Fruit fly (Drosophila melanogaster) Kc167 (cell line): ENCODE data around the gene Efhc1.1.

Source experiments
- Myc ChIP-seq: fragments of >200 bp; optimal IDR thresholded peaks from 2 replicates; lab custom pipeline; 2017; ENCODE audit warnings: missing external identifiers
- Sin3A ChIP-seq: fragments of >200 bp; optimal IDR thresholded peaks from 2 replicates; lab custom pipeline; 2018; ENCODE audit warnings: missing external identifiers
- h ChIP-seq: fragments of >200 bp; optimal IDR thresholded peaks from 3 replicates; lab custom pipeline; 2018; ENCODE audit warnings: missing external identifiers
- insv ChIP-seq: fragments of >200 bp; optimal IDR thresholded peaks from 3 replicates; lab custom pipeline; 2018; ENCODE audit warnings: missing external identifiers
- psq ChIP-seq: fragments of >200 bp; optimal IDR thresholded peaks from 2 replicates; lab custom pipeline; 2017; ENCODE audit warnings: missing external identifiers
- ttk ChIP-seq: sonication (Bioruptor generic); optimal IDR thresholded peaks from 2 replicates; lab custom pipeline; 2017; ENCODE audit warnings: missing external identifiers

The Efhc1.1 gene

DNA sequence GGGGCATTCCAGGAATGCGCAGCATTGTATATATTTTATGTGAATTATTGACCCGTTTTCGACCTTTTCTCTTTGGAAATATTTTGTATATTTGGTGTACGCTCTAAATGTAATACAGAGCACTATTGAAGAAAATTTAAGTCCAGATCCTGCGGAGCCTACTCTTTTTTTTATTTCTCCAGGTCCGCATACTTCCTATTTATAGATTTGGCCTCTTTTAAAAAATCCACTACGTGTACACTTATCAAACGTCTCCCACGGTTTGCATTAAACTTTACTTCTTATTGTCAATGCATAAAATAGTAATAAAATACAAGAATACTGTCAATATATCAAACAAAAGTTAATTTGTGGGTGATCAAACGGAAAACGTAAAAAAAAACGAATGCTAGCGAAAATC lies at the start of gene Efhc1.1:
Efhc1.1 (minus strand) TSS at position 101 of the 400 bp plus-strand sequence.
- TF ChIP-seq h (no peak), Sin3A (lab: Kevin White, UChicago) (no peak), ttk (lab: Kevin White, UChicago) (no peak), psq (lab: Kevin White, UChicago) (no peak), Myc (lab: Kevin White, UChicago) (no peak), insv (lab: Kevin White, UChicago) (no peak)

DNA sequence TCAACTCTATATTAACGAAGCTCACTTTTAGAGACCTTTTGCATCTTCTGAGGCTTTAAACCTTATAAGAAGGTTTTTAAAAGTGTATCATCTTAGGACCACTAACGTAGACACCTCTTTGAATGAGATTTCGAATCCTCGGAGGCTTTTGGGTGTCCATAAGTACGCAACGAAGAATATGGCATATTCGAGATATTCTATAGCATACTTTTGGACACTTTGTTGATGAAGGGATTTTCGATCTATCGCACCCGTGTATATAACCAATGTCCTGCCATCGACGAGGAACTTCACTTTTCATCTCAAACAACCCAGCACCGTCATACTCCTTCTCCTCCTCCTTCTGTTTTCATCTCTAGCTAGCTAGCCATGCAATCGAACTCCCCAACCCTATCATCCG lies 38.9 kb upstream of the Efhc1.1 start:
- TF ChIP-seq h, result no peak
- no peak for TF ChIP-seq ttk (lab: Kevin White, UChicago)
- no peak for TF ChIP-seq psq (lab: Kevin White, UChicago)
- TF ChIP-seq Sin3A (lab: Kevin White, UChicago), result no peak
- no peak for TF ChIP-seq Myc (lab: Kevin White, UChicago)
- TF ChIP-seq insv (lab: Kevin White, UChicago), result no peak

DNA sequence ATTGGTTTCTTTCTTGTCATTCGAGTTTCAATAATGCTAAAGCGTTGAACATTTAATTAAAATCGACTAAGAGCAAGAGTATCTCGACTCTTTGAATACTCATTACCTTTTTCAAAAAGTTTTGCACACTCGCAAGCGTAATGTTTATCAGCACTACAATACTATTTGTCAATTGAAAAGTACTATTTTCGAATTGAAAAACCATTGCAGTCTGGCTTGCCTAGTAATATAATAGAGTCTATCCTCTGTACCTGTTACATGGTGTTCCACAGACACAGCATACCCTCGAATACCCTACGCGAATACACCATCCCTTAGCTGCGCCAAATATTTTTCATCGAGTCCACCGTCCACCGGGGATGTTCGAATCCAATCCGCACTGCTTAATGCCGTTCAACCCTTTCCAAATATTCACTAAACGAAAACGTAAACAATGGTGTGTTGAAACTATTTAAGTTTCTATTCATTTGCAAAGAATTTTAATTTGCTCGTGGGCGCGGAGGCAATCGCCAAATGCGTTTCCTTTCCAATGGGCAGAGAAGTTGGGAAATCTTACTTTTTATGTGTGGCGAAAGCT lies 35.2 kb upstream of the Efhc1.1 start:
- TF ChIP-seq h (no peak), Myc (lab: Kevin White, UChicago) (no peak), insv (lab: Kevin White, UChicago) (no peak), psq (lab: Kevin White, UChicago) (no peak), ttk (lab: Kevin White, UChicago) (no peak), Sin3A (lab: Kevin White, UChicago) (no peak)

DNA sequence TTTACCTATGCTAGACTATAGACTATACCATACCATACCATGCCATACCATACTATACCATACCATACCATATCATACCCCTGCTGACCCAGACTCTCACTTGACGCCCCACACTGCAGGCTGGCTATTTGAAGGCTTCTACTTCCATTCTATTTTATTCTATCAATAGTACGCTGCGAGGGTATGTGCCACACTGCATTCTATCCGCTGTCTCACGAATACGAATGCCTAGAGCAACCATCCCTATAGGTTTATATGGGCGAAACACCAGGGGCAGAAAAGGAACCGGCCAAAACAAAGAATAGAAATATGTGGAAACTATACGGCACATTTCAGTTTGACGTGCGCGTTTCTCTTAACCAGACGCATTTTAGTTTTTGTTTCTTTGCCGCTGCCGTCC lies 34.3 kb upstream of the Efhc1.1 start:
- TF ChIP-seq ttk (lab: Kevin White, UChicago) (no peak), Myc (lab: Kevin White, UChicago) (no peak), Sin3A (lab: Kevin White, UChicago) (no peak), insv (lab: Kevin White, UChicago) (no peak), h (no peak), psq (lab: Kevin White, UChicago) (no peak)

DNA sequence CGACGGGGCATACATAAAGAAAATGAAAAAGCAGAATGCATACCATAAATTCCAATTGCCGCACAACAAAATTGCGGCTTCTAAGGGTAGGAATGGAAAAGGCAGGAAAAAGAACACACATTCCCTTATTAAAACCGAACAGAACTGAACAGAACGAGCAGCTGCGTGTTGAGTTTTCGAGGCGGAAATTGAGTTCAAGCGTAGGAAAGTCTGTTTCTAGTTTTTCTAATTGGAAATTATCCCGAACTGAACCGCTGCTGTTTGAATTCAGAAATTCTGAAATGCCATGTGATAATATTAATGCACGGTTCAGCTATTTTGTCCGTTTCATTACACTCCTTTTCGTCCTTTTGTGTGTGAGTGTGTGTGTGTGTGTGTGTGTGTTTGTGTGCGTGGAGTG lies 33.4 kb upstream of the Efhc1.1 start:
- TF ChIP-seq insv (lab: Kevin White, UChicago) (no peak), ttk (lab: Kevin White, UChicago) (no peak), h (no peak), Sin3A (lab: Kevin White, UChicago) (no peak), Myc (lab: Kevin White, UChicago) (no peak), psq (lab: Kevin White, UChicago) (no peak)

DNA sequence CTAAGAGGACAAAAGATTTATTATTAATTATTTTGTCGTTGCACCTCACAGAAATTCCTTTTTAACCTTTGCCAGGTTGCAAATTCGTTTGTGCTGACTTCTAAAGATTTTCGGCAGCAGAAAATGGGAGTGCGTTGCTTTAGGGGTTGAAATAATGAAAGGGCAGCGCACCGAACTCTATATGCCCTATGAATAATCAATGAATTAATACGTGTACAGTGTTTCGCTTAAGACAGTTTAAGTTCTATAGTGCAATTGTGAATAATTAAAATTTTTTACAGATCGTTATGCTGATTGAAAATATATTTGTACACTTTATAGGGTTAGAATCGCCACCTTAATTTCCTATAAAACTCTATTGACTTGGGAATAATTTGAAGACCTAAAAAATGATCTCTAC lies 32.6 kb upstream of the Efhc1.1 start:
- TF ChIP-seq insv (lab: Kevin White, UChicago) (no peak), h (no peak)

DNA sequence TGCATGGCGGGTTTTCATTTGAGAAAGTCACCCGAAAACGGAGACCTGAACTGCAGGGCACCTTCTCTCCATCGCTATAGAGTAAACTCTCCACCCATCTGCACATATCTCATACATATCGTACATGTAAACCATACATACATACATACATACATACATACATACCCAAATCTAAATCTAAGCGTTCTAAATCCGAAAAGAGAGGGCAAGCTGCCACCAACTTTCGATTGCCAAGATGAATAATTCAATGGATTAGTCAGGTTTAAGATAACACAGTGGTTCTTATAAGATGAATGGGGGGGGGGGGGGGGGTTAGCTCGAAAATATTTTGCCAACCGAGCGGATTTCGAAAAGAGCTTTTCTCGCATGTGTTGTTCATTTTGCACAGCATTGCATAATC lies 31.0 kb upstream of the Efhc1.1 start:
- no peak for TF ChIP-seq Myc (lab: Kevin White, UChicago)
- no peak for TF ChIP-seq psq (lab: Kevin White, UChicago)
- TF ChIP-seq ttk (lab: Kevin White, UChicago), result no peak
- no peak for TF ChIP-seq Sin3A (lab: Kevin White, UChicago)
- no peak for TF ChIP-seq insv (lab: Kevin White, UChicago)
- TF ChIP-seq h, result no peak

DNA sequence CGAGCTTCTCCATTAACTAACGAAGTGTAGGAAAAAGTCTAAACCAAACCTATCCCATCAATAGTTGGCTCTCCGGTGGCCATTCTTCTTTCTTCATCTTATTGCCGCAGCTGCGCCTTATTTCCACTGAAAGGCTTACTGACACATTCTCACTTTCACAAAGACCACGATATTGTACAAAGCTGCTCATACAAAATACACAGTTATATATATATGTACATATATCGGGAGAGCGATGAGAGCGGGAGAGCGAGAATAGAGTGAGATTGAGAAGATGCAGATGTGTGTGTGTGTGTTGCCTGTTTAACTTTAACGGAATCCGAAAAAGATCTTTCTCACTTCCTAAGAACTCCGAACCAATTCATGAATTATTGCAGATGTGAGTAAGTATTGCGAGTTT lies 29.7 kb upstream of the Efhc1.1 start:
- TF ChIP-seq Myc (lab: Kevin White, UChicago) (no peak), h (no peak), psq (lab: Kevin White, UChicago) (no peak), Sin3A (lab: Kevin White, UChicago) (no peak), insv (lab: Kevin White, UChicago) (no peak), ttk (lab: Kevin White, UChicago) (no peak)

DNA sequence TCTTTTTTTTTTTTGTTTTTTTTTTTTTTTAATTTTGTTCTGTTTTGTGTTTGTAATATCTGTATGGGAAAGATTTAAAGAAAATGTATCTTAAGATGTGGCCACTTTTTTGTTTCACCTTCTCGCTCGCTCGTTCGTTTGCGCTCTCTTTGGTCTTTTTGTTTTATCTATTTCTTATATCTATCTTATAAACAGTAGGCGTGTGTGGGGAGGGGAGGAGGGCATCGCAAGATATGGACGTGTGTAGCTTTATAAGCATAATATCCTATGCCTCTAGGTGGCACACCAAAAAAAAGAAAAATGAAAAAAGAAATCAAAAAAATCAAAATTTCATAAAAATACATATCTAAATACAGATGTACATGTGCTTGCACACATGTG lies 29.1 kb upstream of the Efhc1.1 start:
- no peak for TF ChIP-seq ttk (lab: Kevin White, UChicago)
- no peak for TF ChIP-seq h
- no peak for TF ChIP-seq insv (lab: Kevin White, UChicago)
- TF ChIP-seq Sin3A (lab: Kevin White, UChicago), result no peak
- TF ChIP-seq psq (lab: Kevin White, UChicago), result no peak
- TF ChIP-seq Myc (lab: Kevin White, UChicago), result no peak

DNA sequence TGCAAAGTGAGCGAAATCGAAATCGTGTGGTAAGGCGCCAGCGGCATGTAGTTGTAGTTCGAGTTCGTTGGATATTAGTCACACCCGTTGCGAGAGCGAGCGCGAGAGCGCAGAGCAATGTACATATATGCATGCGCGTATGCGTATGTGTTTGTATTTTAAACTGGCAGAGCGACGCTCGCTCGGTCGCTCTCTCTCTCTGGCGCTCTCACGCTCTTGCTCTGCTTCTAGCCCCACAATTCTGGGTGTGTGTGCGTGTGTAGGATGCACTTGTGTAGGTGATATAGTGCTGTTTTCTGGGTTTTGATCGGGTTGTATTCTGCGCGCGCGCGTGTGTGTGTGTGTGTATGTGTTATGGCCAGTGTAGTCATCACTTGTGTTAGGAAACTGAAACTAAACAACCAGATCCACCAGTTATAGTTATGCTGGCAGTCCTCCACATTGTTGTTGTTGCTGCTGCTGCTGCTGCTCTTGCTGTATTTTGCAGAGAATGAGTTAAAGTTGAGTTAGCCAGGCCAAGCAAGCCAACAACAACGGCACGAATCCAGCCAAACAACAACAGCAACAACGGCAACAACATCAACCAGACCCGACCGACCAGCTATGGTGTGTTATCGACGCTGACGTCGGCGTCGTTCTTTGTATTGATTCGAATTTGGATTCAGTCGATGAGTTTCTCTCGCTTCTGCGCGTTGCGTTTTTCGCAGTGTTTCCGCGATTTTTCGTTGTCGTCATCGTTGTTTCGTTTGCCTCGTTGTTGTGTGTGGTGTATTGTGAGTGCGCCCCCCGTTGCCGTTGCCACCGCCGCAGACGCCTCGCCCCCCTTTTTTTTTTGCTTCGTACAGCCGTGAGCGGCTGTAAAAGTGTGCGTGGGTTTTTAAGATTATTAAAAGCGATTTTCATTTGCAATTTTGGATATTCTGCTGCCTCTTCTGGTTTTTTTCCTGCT lies 28.4 kb upstream of the Efhc1.1 start:
- TF ChIP-seq insv (lab: Kevin White, UChicago) (no peak), Myc (lab: Kevin White, UChicago) (no peak), h (no peak), Sin3A (lab: Kevin White, UChicago) (no peak), psq (lab: Kevin White, UChicago) (no peak), ttk (lab: Kevin White, UChicago) (no peak)

DNA sequence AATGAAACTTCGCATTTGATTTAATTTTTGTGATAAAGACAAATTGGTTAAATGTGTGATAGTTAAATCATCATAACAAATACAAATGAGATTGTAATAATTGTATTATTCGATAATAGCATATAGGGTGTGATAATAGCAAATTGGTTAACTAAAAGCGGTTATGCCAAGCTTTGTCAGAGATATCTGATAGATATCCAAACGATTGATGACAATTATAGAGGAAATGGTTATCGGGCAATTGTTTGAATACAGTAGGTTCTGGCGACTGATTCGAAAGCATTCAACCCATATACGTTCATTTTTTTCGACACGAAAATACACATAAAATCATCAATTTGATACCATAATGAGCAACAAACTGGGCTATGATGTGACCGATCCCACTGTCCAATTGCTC lies 25.7 kb upstream of the Efhc1.1 start, which contains the start of gene CG8509:
CG8509 (plus strand) TSS at position 301 of the 400 bp plus-strand sequence.
- no peak for TF ChIP-seq h

DNA sequence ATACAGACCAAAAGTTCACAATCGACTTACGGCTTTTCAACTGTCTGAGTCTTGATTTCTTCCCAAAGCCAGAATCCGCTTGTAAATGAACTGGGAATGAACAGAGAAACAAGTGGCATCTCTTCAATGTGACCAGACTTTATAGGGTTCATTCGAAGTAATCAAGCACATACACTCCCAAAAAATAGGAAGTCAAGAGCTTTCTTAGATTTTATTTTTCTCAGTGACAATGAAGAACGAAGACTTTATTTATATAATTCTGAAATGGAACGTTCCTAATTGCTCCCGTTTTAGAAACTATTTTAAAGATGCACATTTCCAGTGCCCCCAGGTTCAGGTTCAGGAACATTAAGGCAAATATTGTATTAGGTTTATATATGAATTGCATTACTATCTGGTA lies 24.4 kb upstream of the Efhc1.1 start:
- TF ChIP-seq psq (lab: Kevin White, UChicago) (no peak), insv (lab: Kevin White, UChicago) (no peak), Myc (lab: Kevin White, UChicago) (no peak), ttk (lab: Kevin White, UChicago) (no peak), Sin3A (lab: Kevin White, UChicago) (no peak), h (no peak)
